Worm (Caenorhabditis elegans): ENCODE data around the gene pyr-1.

- TF ChIP-seq cog-1 (tag; optimal IDR thresholded peaks at IDR 0.05) (no peak), ref-1 (GFP tag; conservative IDR thresholded peaks at IDR 0.05) (no peak)
Measured at ce11 chrII:8610585-8610984, 40.3 kb upstream of the pyr-1 start.
